Fruit fly (Drosophila melanogaster): ENCODE data around the gene CG34448.

The CG34448 gene

dm6 chr2L:2417865-2418264, at the start of gene CG34448:
Gene CG34448, minus strand, starts transcription at chr2L:2417965.
- TF ChIP-seq CG17801 (GFP tag; optimal IDR thresholded peaks at IDR 0.05; ENCODE audit: partially characterized antibody) = no peak

dm6 chr2L:2466360-2466759, 48.6 kb upstream of the CG34448 start:
- TF ChIP-seq CG17801 (GFP tag; optimal IDR thresholded peaks at IDR 0.05; ENCODE audit: partially characterized antibody) = no peak

dm6 chr2L:2462306-2462844, 44.6 kb upstream of the CG34448 start:
- no peak for TF ChIP-seq CG17801 (GFP tag; optimal IDR thresholded peaks at IDR 0.05; ENCODE audit: partially characterized antibody)

- TF ChIP-seq CG17801 (GFP tag; optimal IDR thresholded peaks at IDR 0.05; ENCODE audit: partially characterized antibody) = no peak
These were observed 43.7 kb upstream of the CG34448 start for dm6 chr2L:2461322-2461999.

- TF ChIP-seq CG17801 (GFP tag; optimal IDR thresholded peaks at IDR 0.05; ENCODE audit: partially characterized antibody) = no peak
These were observed 41.5 kb upstream of the CG34448 start for dm6 chr2L:2459238-2459637.

- no peak for TF ChIP-seq CG17801 (GFP tag; optimal IDR thresholded peaks at IDR 0.05; ENCODE audit: partially characterized antibody)
These were observed 39.0 kb upstream of the CG34448 start for dm6 chr2L:2456516-2457392.

- no peak for TF ChIP-seq CG17801 (GFP tag; optimal IDR thresholded peaks at IDR 0.05; ENCODE audit: partially characterized antibody)
These were observed 36.9 kb upstream of the CG34448 start for dm6 chr2L:2454644-2455043.

dm6 chr2L:2453818-2454217, 36.1 kb upstream of the CG34448 start:
- TF ChIP-seq CG17801 (GFP tag; optimal IDR thresholded peaks at IDR 0.05; ENCODE audit: partially characterized antibody) = no peak

- TF ChIP-seq CG17801 (GFP tag; optimal IDR thresholded peaks at IDR 0.05; ENCODE audit: partially characterized antibody) = no peak
These were observed 33.1 kb upstream of the CG34448 start for dm6 chr2L:2450723-2451379.

dm6 chr2L:2449665-2450064, 31.9 kb upstream of the CG34448 start:
- TF ChIP-seq CG17801 (GFP tag; optimal IDR thresholded peaks at IDR 0.05; ENCODE audit: partially characterized antibody) = no peak

- no peak for TF ChIP-seq CG17801 (GFP tag; optimal IDR thresholded peaks at IDR 0.05; ENCODE audit: partially characterized antibody)
These were observed 30.7 kb upstream of the CG34448 start for dm6 chr2L:2448514-2448913.

- TF ChIP-seq CG17801 (GFP tag; optimal IDR thresholded peaks at IDR 0.05; ENCODE audit: partially characterized antibody) = no peak
These were observed 21.0 kb upstream of the CG34448 start for dm6 chr2L:2438640-2439276.

dm6 chr2L:2436258-2436657, 18.5 kb upstream of the CG34448 start:
- no peak for TF ChIP-seq CG17801 (GFP tag; optimal IDR thresholded peaks at IDR 0.05; ENCODE audit: partially characterized antibody)

- no peak for TF ChIP-seq CG17801 (GFP tag; optimal IDR thresholded peaks at IDR 0.05; ENCODE audit: partially characterized antibody)
These were observed 16.5 kb upstream of the CG34448 start for dm6 chr2L:2434222-2434621.

- no peak for TF ChIP-seq CG17801 (GFP tag; optimal IDR thresholded peaks at IDR 0.05; ENCODE audit: partially characterized antibody)
These were observed 15.8 kb upstream of the CG34448 start for dm6 chr2L:2433494-2434054.
